Worm (Caenorhabditis elegans) whole organism, late embryonic: ENCODE results near the gene cyp-35A3.

Experiments used
- ceh-14 ChIP-seq: sonication (generic microtip); optimal IDR thresholded peaks from 2 replicates; lab custom pipeline; 2016; ENCODE audit warnings: missing genotype, missing genetic modification characterization, missing compliant biosample characterization
- ets-4 ChIP-seq: sonication (generic microtip); optimal IDR thresholded peaks from 2 replicates; lab custom pipeline; 2016; ENCODE audit warnings: missing genetic modification characterization, missing compliant biosample characterization
- ztf-16 ChIP-seq: sonication (generic microtip); optimal IDR thresholded peaks from 2 replicates; lab custom pipeline; 2017; ENCODE audit warnings: missing genetic modification characterization, missing compliant biosample characterization

ce11 chrV:4005219-4005618 is 17.2 kb upstream of the cyp-35A3 start, which contains the start of gene srh-8:
- TF ChIP-seq ceh-14 (no peak), ets-4 (no peak), ztf-16 (no peak)
